Fruit fly (Drosophila melanogaster) whole organism, pupa: Measurements from ENCODE around the gene GstZ1.

Experiments used
- CG10348 ChIP-seq: fragments of 200-800 bp; sonication (Bioruptor generic); IDR thresholded peaks from 2 replicates; pipeline ENCODE4 v1.3.6; 2022; ENCODE audit warnings: missing biosample characterization, missing genetic modification characterization
- CG12605 ChIP-seq: fragments of 200-800 bp; sonication (Bioruptor generic); IDR thresholded peaks from 2 replicates; pipeline ENCODE4 v1.3.6; 2022; ENCODE audit warnings: missing biosample characterization, missing genetic modification characterization
- CG13204 ChIP-seq: fragments of 200-800 bp; sonication (Bioruptor generic); optimal IDR thresholded peaks from 2 replicates; lab custom pipeline; 2018; ENCODE audit warnings: missing biosample characterization, mild to moderate bottlenecking, missing genetic modification characterization, moderate library complexity
- CG14655 ChIP-seq: fragments of 200-800 bp; sonication (Bioruptor generic); optimal IDR thresholded peaks from 3 replicates; lab custom pipeline; 2017; ENCODE audit warnings: mild to moderate bottlenecking, missing biosample characterization, missing genetic modification reagents, missing genetic modification characterization
- CG15710 ChIP-seq: fragments of 200-800 bp; sonication (Bioruptor generic); optimal IDR thresholded peaks from 2 replicates; lab custom pipeline; 2018; ENCODE audit warnings: missing biosample characterization, mild to moderate bottlenecking, missing genetic modification characterization, moderate library complexity
- CG17806 ChIP-seq: fragments of 200-800 bp; sonication (Bioruptor generic); optimal IDR thresholded peaks from 2 replicates; lab custom pipeline; 2018; ENCODE audit warnings: missing biosample characterization, mild to moderate bottlenecking, missing genetic modification characterization, moderate library complexity
- CG32121 ChIP-seq: fragments of 200-800 bp; sonication (Bioruptor generic); IDR thresholded peaks from 2 replicates; pipeline ENCODE4 v1.3.6; 2022; ENCODE audit warnings: missing biosample characterization, missing genetic modification characterization
- CG34367 ChIP-seq: fragments of 200-800 bp; sonication (Bioruptor generic); optimal IDR thresholded peaks from 2 replicates; lab custom pipeline; 2018; ENCODE audit warnings: missing biosample characterization, mild to moderate bottlenecking, missing genetic modification characterization
- CG4496 ChIP-seq: fragments of 200-800 bp; sonication (Bioruptor generic); IDR thresholded peaks from 3 replicates; pipeline ENCODE4 v1.3.6; 2022; ENCODE audit warnings: missing biosample characterization, missing genetic modification characterization
- CG8159 ChIP-seq: fragments of 200-800 bp; sonication (Bioruptor generic); optimal IDR thresholded peaks from 3 replicates; lab custom pipeline; 2018; ENCODE audit warnings: missing biosample characterization, mild to moderate bottlenecking, missing genetic modification characterization, moderate library complexity
- CG8301 ChIP-seq: fragments of 200-800 bp; sonication (Bioruptor generic); optimal IDR thresholded peaks from 2 replicates; lab custom pipeline; 2018; ENCODE audit warnings: missing biosample characterization, mild to moderate bottlenecking, missing genetic modification characterization
- CG9948 ChIP-seq: fragments of 200-800 bp; sonication (Bioruptor generic); optimal IDR thresholded peaks from 2 replicates; lab custom pipeline; 2018; ENCODE audit warnings: missing biosample characterization, mild to moderate bottlenecking, missing genetic modification characterization, moderate library complexity
- D1 ChIP-seq: fragments of 200-800 bp; sonication (Bioruptor generic); optimal IDR thresholded peaks from 2 replicates; lab custom pipeline; 2018; ENCODE audit warnings: missing biosample characterization, mild to moderate bottlenecking, missing genetic modification characterization, moderate library complexity
- EcR ChIP-seq: fragments of 200-800 bp; sonication (Bioruptor generic); optimal IDR thresholded peaks from 3 replicates; lab custom pipeline; 2019; ENCODE audit warnings: missing biosample characterization, missing genetic modification characterization, mild to moderate bottlenecking, moderate library complexity, missing genetic modification reagents
- Ets98B ChIP-seq: fragments of 200-800 bp; sonication (Bioruptor generic); IDR thresholded peaks from 2 replicates; pipeline ENCODE4 v1.3.6; 2022; ENCODE audit warnings: missing biosample characterization, missing genetic modification characterization
- Pif1A ChIP-seq: fragments of 200-800 bp; sonication (Bioruptor generic); optimal IDR thresholded peaks from 3 replicates; lab custom pipeline; 2016; ENCODE audit warnings: missing biosample characterization, missing genetic modification characterization
- Pif1B ChIP-seq: fragments of 200-800 bp; sonication (Bioruptor generic); optimal IDR thresholded peaks from 3 replicates; lab custom pipeline; 2016; ENCODE audit warnings: missing biosample characterization, missing genetic modification characterization
- Snoo ChIP-seq: fragments of 200-800 bp; sonication (Bioruptor generic); optimal IDR thresholded peaks from 3 replicates; lab custom pipeline; 2017; ENCODE audit warnings: missing biosample characterization, mild to moderate bottlenecking, missing genetic modification characterization, inconsistent platforms
- fd96Ca ChIP-seq: fragments of 200-800 bp; sonication (Bioruptor generic); IDR thresholded peaks from 3 replicates; pipeline ENCODE4 v1.3.6; 2022; ENCODE audit warnings: missing biosample characterization, missing genetic modification characterization
- gl ChIP-seq: fragments of 200-800 bp; sonication (Bioruptor generic); optimal IDR thresholded peaks from 2 replicates; lab custom pipeline; 2018; ENCODE audit warnings: missing biosample characterization, mild to moderate bottlenecking, missing genetic modification characterization
- rn ChIP-seq: fragments of 200-800 bp; sonication (Bioruptor generic); IDR thresholded peaks from 2 replicates; pipeline ENCODE4 v1.3.6; 2022; ENCODE audit warnings: missing biosample characterization, missing genetic modification characterization

The GstZ1 gene

dm6 chr3R:9417577-9418334 is 38.6 kb downstream of the GstZ1 start, which contains the start of gene ps:
ps (plus strand) TSS chr3R:9417940.
- TF ChIP-seq EcR (GFP tag; lab: Kevin White, UChicago) (no peak), CG4496 (GFP tag; lab: Robert Waterston, UW) (no peak), CG9948 (tag; lab: Kevin White, UChicago) (no peak), Pif1B (peak; percentile 48), CG34367 (tag; lab: Kevin White, UChicago) (no peak), gl (tag; lab: Kevin White, UChicago) (peak; percentile 26), CG10348 (GFP tag; lab: Robert Waterston, UW) (no peak), fd96Ca (GFP tag; lab: Robert Waterston, UW) (no peak), CG13204 (GFP tag; lab: Kevin White, UChicago) (no peak), CG8301 (tag; lab: Kevin White, UChicago) (no peak), D1 (tag; lab: Kevin White, UChicago) (no peak), CG32121 (GFP tag; lab: Robert Waterston, UW) (no peak), Pif1A (no peak), Ets98B (GFP tag; lab: Robert Waterston, UW) (no peak), rn (GFP tag; lab: Robert Waterston, UW) (no peak), CG15710 (tag; lab: Kevin White, UChicago) (no peak), CG17806 (tag; lab: Kevin White, UChicago) (no peak), CG8159 (tag; lab: Kevin White, UChicago) (no peak), CG14655 (GFP tag; lab: Kevin White, UChicago) (no peak), Snoo (peak; percentile 0), CG12605 (GFP tag; lab: Robert Waterston, UW) (no peak)

dm6 chr3R:9416951-9417350 is 39.4 kb downstream of the GstZ1 start:
- no peak for TF ChIP-seq CG14655 (GFP tag; lab: Kevin White, UChicago)
- TF ChIP-seq Pif1B, result no peak
- no peak for TF ChIP-seq fd96Ca (GFP tag; lab: Robert Waterston, UW)
- TF ChIP-seq CG15710 (tag; lab: Kevin White, UChicago), result no peak
- TF ChIP-seq CG8301 (tag; lab: Kevin White, UChicago), result no peak
- no peak for TF ChIP-seq Snoo
- TF ChIP-seq CG9948 (tag; lab: Kevin White, UChicago), result no peak
- no peak for TF ChIP-seq CG17806 (tag; lab: Kevin White, UChicago)

- TF ChIP-seq rn (GFP tag; lab: Robert Waterston, UW) (no peak), CG15710 (tag; lab: Kevin White, UChicago) (no peak), Ets98B (GFP tag; lab: Robert Waterston, UW) (no peak), Pif1A (no peak), CG17806 (tag; lab: Kevin White, UChicago) (no peak), CG13204 (GFP tag; lab: Kevin White, UChicago) (no peak), D1 (tag; lab: Kevin White, UChicago) (no peak), CG32121 (GFP tag; lab: Robert Waterston, UW) (no peak), CG9948 (tag; lab: Kevin White, UChicago) (no peak), CG8301 (tag; lab: Kevin White, UChicago) (no peak), CG4496 (GFP tag; lab: Robert Waterston, UW) (no peak), fd96Ca (GFP tag; lab: Robert Waterston, UW) (no peak), EcR (GFP tag; lab: Kevin White, UChicago) (no peak), CG8159 (tag; lab: Kevin White, UChicago) (no peak), Snoo (no peak), CG34367 (tag; lab: Kevin White, UChicago) (no peak), gl (tag; lab: Kevin White, UChicago) (no peak), CG12605 (GFP tag; lab: Robert Waterston, UW) (no peak)
Observed at dm6 chr3R:9411928-9412640, 44.3 kb downstream of the GstZ1 start, which contains the start of the genes Task7 and alpha-Man-IIa. Task7 (minus strand) TSS chr3R:9412293. alpha-Man-IIa (plus strand) TSS chr3R:9412548.

- TF ChIP-seq CG34367 (tag; lab: Kevin White, UChicago), result no peak
- TF ChIP-seq CG8301 (tag; lab: Kevin White, UChicago), result no peak
- no peak for TF ChIP-seq CG10348 (GFP tag; lab: Robert Waterston, UW)
- no peak for TF ChIP-seq CG13204 (GFP tag; lab: Kevin White, UChicago)
- TF ChIP-seq Pif1A, result no peak
- TF ChIP-seq Pif1B, result no peak
- no peak for TF ChIP-seq Snoo
- TF ChIP-seq Ets98B (GFP tag; lab: Robert Waterston, UW), result no peak
- no peak for TF ChIP-seq fd96Ca (GFP tag; lab: Robert Waterston, UW)
- no peak for TF ChIP-seq CG4496 (GFP tag; lab: Robert Waterston, UW)
Observed at dm6 chr3R:9410182-9410581, 46.2 kb downstream of the GstZ1 start, which contains the start of gene betaTub85D. betaTub85D (minus strand) TSS chr3R:9410282.

dm6 chr3R:9408069-9408468 is 48.3 kb downstream of the GstZ1 start, which contains the start of gene CG44261:
CG44261 (minus strand) TSS chr3R:9408169.
- no peak for TF ChIP-seq CG32121 (GFP tag; lab: Robert Waterston, UW)
- no peak for TF ChIP-seq CG14655 (GFP tag; lab: Kevin White, UChicago)
- no peak for TF ChIP-seq Ets98B (GFP tag; lab: Robert Waterston, UW)
- no peak for TF ChIP-seq CG34367 (tag; lab: Kevin White, UChicago)
- no peak for TF ChIP-seq EcR (GFP tag; lab: Kevin White, UChicago)
- no peak for TF ChIP-seq CG17806 (tag; lab: Kevin White, UChicago)
- TF ChIP-seq CG8159 (tag; lab: Kevin White, UChicago), result no peak
- TF ChIP-seq rn (GFP tag; lab: Robert Waterston, UW), result no peak
- no peak for TF ChIP-seq Pif1B
- TF ChIP-seq gl (tag; lab: Kevin White, UChicago), result no peak
